Fruit fly (Drosophila melanogaster): ENCODE measurements around the gene CG5815.

DNA sequence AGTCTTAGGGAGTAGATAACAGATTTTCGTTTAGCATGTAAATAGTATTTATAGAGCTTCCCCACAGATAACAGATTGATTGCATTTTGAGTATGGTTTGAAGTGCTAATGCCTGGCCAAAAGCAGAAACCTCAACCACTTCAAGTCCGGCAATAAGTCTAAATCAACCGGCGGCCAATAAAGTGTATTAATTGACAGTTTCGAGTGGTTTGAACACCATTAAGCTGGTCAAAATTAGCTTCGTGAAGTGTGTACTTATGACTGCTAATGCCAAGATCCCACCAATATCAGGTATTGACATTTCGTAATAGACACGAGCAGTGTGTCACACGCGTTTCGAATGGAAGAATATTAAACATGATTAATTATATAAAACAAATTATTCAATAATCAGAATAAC lies 6.9 kb upstream of the CG5815 start:
- no peak for TF ChIP-seq ttk (optimal IDR thresholded peaks at IDR 0.05)
- TF ChIP-seq psq (optimal IDR thresholded peaks at IDR 0.05), result no peak

Data from Kc167 (cell line).